Worm (Caenorhabditis elegans) whole organism, midembryonic: ENCODE measurements around the gene H08J19.1.

ENCODE experiments used
- cog-1 ChIP-seq: sonication (generic microtip); optimal IDR thresholded peaks from 2 replicates; lab custom pipeline; 2016; ENCODE audit warnings: missing genetic modification characterization, missing compliant biosample characterization
- flt-1 ChIP-seq: fragments of 200-800 bp; sonication (Bioruptor generic); IDR thresholded peaks from 2 replicates; pipeline ENCODE4 v1.3.6; 2022; ENCODE audit warnings: missing genetic modification characterization, missing compliant biosample characterization
- klf-2 ChIP-seq: fragments of 200-800 bp; sonication (Bioruptor generic); conservative IDR thresholded peaks from 2 replicates; pipeline ENCODE4 v1.3.6; 2022; ENCODE audit warnings: missing genetic modification reagents, missing genetic modification characterization, missing compliant biosample characterization
- med-1 ChIP-seq: sonication (generic microtip); optimal IDR thresholded peaks from 2 replicates; lab custom pipeline; 2017; ENCODE audit warnings: missing genetic modification characterization, mild to moderate bottlenecking, missing compliant biosample characterization, antibody characterized with exemption, missing genetic modification reagents; ENCODE audit not compliant: insufficient read depth
- ref-1 ChIP-seq: fragments of 200-800 bp; sonication (Bioruptor generic); conservative IDR thresholded peaks from 2 replicates; pipeline ENCODE4 v1.3.6; 2022; ENCODE audit warnings: missing genetic modification reagents, missing genetic modification characterization, missing compliant biosample characterization
- tab-1 ChIP-seq: fragments of 200-800 bp; sonication (Bioruptor generic); IDR thresholded peaks from 2 replicates; pipeline ENCODE4 v1.3.6; 2022; ENCODE audit warnings: missing genetic modification characterization, missing compliant biosample characterization
- ztf-23 ChIP-seq: fragments of 200-800 bp; sonication (Bioruptor generic); IDR thresholded peaks from 2 replicates; pipeline ENCODE4 v1.3.6; 2022; ENCODE audit warnings: missing genetic modification reagents, missing genetic modification characterization, missing compliant biosample characterization
- ztf-29 ChIP-seq: fragments of 200-800 bp; sonication (Bioruptor generic); IDR thresholded peaks from 2 replicates; pipeline ENCODE4 v1.3.6; 2022; ENCODE audit warnings: missing genetic modification reagents, missing genetic modification characterization, missing compliant biosample characterization

ce11 chrX:15597077-15597476, 45.7 kb upstream of the H08J19.1 start, which contains the start of gene K09A9.8:
- TF ChIP-seq klf-2 (GFP tag; lab: Robert Waterston, UW) (no peak), cog-1 (tag; lab: Kevin White, UChicago) (no peak), ref-1 (GFP tag; lab: Robert Waterston, UW) (no peak), ztf-23 (GFP tag; lab: Robert Waterston, UW) (no peak), flt-1 (GFP tag; lab: Robert Waterston, UW) (no peak), ztf-29 (no peak), med-1 (no peak), tab-1 (GFP tag; lab: Robert Waterston, UW) (no peak)
